Worm (Caenorhabditis elegans): ENCODE results near the gene nape-1.

Gene nape-1

DNA sequence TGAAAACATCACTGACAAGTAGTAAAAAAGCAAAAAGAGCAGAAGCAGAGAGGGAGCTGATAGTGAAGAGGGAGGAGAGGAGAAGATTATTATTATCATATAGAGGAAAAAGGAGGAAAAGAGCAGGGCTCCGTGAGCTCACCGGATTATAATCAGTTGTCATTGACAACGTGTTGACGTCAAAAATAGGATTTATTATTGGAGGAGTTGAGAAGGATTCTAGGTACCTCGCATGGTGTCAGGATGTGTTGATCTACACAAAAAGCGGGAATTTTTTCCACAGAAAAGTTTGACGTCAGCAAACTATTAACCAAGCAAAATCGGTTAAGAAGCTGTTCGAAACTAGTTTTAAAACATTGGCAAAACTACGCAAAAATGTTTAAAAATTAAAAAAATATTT is 33.5 kb upstream of the nape-1 start:
- no peak for TF ChIP-seq ces-1 (GFP tag; optimal IDR thresholded peaks at IDR 0.05)
- TF ChIP-seq aha-1 (tag) = peak; percentile 28

DNA sequence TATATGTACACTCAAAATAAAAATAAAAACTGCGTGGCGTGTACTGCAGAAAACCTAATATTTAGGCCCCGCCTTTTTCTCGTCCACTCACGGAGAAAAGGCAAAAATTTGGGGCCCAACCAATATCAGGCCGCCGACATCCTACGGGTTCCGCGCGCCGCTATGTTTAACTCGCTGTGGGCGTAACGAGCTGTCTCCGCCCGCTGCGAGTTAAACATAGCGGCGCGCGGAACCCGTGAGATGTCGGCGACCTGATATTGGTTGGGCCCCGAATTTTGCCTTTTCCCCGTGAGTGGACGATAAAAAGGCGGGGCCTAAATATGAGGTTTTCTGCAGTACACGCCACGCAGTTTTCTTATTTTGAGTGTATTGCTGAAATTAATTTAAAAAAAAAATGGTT is 30.5 kb upstream of the nape-1 start:
- TF ChIP-seq lin-38 (GFP tag; IDR thresholded peaks at IDR 0.05) (peak; percentile 40; the same call in 1 of the 2 replicates), mxl-2 (GFP tag; conservative IDR thresholded peaks at IDR 0.05) (0 out of 2 replicates have a peak, but pooled peaks have one; percentile 10)

DNA sequence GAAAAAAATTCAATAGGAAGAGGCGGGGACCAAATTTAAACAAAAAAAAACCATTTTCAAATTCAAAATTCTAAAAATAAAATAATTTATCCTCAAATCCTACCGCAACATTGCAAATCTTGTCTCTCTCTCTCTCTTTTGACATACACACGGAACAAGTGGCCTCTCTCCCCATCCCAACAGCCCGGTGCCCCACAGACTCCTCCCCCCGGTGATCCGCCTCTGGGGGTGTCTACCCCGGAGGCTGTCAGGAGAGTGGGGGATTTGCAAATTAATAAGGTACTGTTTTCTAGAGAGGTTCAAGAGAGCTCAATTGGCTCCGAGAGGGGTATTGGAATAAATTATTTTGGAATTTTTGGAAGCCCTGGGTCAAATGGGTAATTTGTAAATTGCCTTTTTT is 27.1 kb upstream of the nape-1 start:
- TF ChIP-seq attf-4 (tag; optimal IDR thresholded peaks at IDR 0.05) = no peak
- no peak for TF ChIP-seq lin-39 (tag; optimal IDR thresholded peaks at IDR 0.05)
- no peak for TF ChIP-seq hlh-11 (tag; optimal IDR thresholded peaks at IDR 0.05)
- TF ChIP-seq daf-8 (GFP tag; IDR thresholded peaks at IDR 0.05) = no peak
- TF ChIP-seq unc-62 (GFP tag; optimal IDR thresholded peaks at IDR 0.05 in 1 of 2) = no peak
- TF ChIP-seq unc-62 (tag; optimal IDR thresholded peaks at IDR 0.05) = no peak
- no peak for TF ChIP-seq F44E2.7 (GFP tag; IDR thresholded peaks at IDR 0.05)
- TF ChIP-seq set-16 (GFP tag; IDR thresholded peaks at IDR 0.05) = peak; percentile 58
- TF ChIP-seq lim-7 (GFP tag; IDR thresholded peaks at IDR 0.05) = no peak

DNA sequence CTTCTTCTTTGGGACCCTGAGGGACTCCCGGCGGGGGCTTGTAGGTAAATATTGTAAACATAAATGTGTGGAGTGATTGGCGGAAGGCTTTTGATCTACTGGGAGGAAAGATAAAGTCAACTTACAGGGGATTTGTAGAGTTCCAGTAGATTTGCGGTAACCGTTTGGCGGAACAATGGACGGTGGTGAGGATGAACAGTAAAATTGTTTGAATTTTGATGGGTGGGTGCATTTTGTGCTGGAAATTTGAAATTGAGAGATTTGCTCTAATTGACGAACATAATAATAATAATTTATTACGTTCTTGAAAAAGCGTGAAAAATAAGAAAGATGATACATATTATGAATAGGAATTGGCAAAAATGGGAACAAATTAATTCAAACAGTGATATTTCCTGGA is 25.9 kb upstream of the nape-1 start, which contains the start of gene vab-2:
vab-2 (minus strand) TSS at position 238 of the 400 bp plus-strand sequence.
- TF ChIP-seq nhr-25 (tag; optimal IDR thresholded peaks at IDR 0.05; ENCODE audit: borderline replicate concordance, insufficient read depth) (no peak), aha-1 (tag) (peak; percentile 92), fkh-10 (GFP tag; optimal IDR thresholded peaks at IDR 0.05) (no peak), nhr-237 (tag; optimal IDR thresholded peaks at IDR 0.05) (no peak), ceh-44 (GFP tag; IDR thresholded peaks at IDR 0.05) (no peak)

DNA sequence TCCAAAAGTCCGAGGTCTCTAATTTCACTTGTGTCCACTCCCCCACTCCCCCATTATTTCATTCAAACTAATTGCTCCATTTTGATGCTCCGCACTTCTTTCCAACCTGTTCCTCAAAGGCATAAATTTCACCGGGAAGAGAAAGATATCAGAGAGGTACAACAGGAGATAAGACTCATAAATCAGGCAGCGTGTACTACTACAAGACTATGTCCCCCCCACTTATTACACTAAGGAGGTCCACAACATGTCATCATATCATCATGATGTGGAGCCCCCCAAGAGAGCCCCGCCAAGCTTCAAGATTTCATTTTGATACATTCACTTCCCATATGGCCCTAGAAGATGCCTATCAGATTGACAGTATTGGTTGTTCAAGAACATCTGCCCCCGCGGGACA is 24.8 kb upstream of the nape-1 start:
- TF ChIP-seq Y105C5A.15 (GFP tag; IDR thresholded peaks at IDR 0.05) (no peak), fkh-10 (GFP tag; optimal IDR thresholded peaks at IDR 0.05) (no peak), daf-8 (GFP tag; IDR thresholded peaks at IDR 0.05) (no peak), mep-1 (tag; optimal IDR thresholded peaks at IDR 0.05) (no peak), daf-12 (tag; optimal IDR thresholded peaks at IDR 0.05) (no peak), nhr-41 (GFP tag; IDR thresholded peaks at IDR 0.05) (no peak), nhr-25 (tag; optimal IDR thresholded peaks at IDR 0.05; ENCODE audit: borderline replicate concordance, insufficient read depth) (no peak), hlh-30 (tag; optimal IDR thresholded peaks at IDR 0.05; ENCODE audit: insufficient read depth) (no peak), spr-1 (tag; optimal IDR thresholded peaks at IDR 0.05) (no peak), hlh-11 (tag; optimal IDR thresholded peaks at IDR 0.05) (no peak), unc-130 (GFP tag; optimal IDR thresholded peaks at IDR 0.05) (no peak), lin-39 (tag; optimal IDR thresholded peaks at IDR 0.05) (no peak), ceh-82 (tag; optimal IDR thresholded peaks at IDR 0.05) (no peak), ZK546.5 (tag; optimal IDR thresholded peaks at IDR 0.05) (no peak), lin-15B (tag; optimal IDR thresholded peaks at IDR 0.05) (no peak), ces-1 (GFP tag; optimal IDR thresholded peaks at IDR 0.05) (no peak), mes-2 (tag; optimal IDR thresholded peaks at IDR 0.05; ENCODE audit: poor library complexity, severe bottlenecking) (no peak), F10B5.3 (tag; optimal IDR thresholded peaks at IDR 0.05) (no peak), tra-1 (GFP tag; IDR thresholded peaks at IDR 0.05) (no peak)

DNA sequence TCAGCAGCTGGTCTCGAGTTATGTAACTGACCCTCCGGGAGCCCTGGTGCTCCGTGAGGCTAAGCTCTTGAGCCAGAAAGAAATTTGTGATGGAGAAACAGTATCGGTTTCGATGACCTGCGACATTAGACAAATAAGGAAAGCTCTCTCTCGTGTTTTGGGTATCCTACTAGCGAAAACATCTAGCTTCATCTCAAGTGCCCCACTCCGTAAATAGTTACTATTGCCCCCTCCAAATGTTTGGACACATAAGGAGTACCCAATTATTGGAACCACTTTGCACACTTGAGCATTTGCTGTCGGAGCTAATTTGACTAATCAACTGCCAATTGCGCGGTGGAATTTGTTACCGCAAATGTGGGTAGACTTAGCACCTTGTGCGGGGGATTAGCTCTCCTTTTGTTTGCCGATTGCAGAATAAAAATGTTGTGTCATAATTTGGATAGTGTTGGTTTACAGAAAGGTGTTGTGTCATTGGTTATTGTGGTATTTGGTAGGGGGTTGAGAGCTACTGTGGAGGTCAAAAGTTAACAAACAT is 23.4 kb upstream of the nape-1 start:
- TF ChIP-seq mep-1 (tag; optimal IDR thresholded peaks at IDR 0.05) (no peak), zip-11 (GFP tag; IDR thresholded peaks at IDR 0.05) (no peak), Y5F2A.4 (GFP tag; optimal IDR thresholded peaks at IDR 0.05) (no peak), egl-27 (tag; optimal IDR thresholded peaks at IDR 0.05) (no peak), dmd-8 (GFP tag; IDR thresholded peaks at IDR 0.05) (no peak), set-16 (GFP tag; IDR thresholded peaks at IDR 0.05) (no peak), nhr-42 (GFP tag; IDR thresholded peaks at IDR 0.05) (no peak), zfp-2 (tag; optimal IDR thresholded peaks at IDR 0.05) (no peak), ceh-20 (GFP tag; IDR thresholded peaks at IDR 0.05) (no peak), arid-1 (GFP tag; conservative IDR thresholded peaks at IDR 0.05) (no peak), F49E8.2 (tag; optimal IDR thresholded peaks at IDR 0.05; ENCODE audit: borderline replicate concordance) (no peak)
